Worm (Caenorhabditis elegans): Measurements from ENCODE around the gene srx-4.

ce11 chrV:702260-702659 lies 9.7 kb upstream of the srx-4 start, which contains the start of gene srbc-37:
- TF ChIP-seq unc-62 (GFP tag; optimal IDR thresholded peaks at IDR 0.05) (no peak), blmp-1 (tag; optimal IDR thresholded peaks at IDR 0.05) (no peak), sptf-1 (tag; optimal IDR thresholded peaks at IDR 0.05) (no peak), hlh-1 (tag; optimal IDR thresholded peaks at IDR 0.05) (no peak), M03D4.4 (tag; optimal IDR thresholded peaks at IDR 0.05) (no peak), ham-2 (GFP tag; optimal IDR thresholded peaks at IDR 0.05) (no peak), pha-4 (tag; optimal IDR thresholded peaks at IDR 0.05) (no peak), mls-2 (tag; optimal IDR thresholded peaks at IDR 0.05) (no peak), ztf-11 (tag; optimal IDR thresholded peaks at IDR 0.05) (no peak), nhr-76 (tag; optimal IDR thresholded peaks at IDR 0.05) (no peak), nhr-28 (tag; optimal IDR thresholded peaks at IDR 0.05) (no peak), sem-2 (GFP tag; optimal IDR thresholded peaks at IDR 0.05) (no peak), nhr-12 (tag; optimal IDR thresholded peaks at IDR 0.05) (no peak), lin-13 (tag; optimal IDR thresholded peaks at IDR 0.05) (no peak)
